Worm (Caenorhabditis elegans): ENCODE data around the gene pals-33.

pals-33 gene

DNA sequence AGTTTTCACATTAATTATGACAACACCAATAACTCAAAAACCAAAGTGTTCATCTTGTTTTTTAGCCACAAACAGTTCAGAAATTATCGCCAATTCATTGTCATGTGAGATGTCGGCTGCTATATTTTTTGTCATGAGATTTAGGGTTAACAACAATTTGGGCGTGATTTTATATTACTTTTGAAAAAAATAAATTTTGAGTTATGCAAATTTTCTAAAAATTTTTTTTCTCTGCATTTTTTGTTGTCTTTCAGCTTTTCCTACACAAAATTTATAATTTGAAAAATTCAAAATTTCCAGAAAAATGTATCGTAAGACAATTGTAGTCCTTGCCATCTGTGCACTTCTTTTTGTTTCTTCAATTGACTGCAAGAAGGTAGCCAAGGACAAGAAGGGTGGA lies 40.1 kb upstream of the pals-33 start, which contains the start of gene F59B1.2:
F59B1.2 (plus strand) TSS at position 301 of the 400 bp plus-strand sequence.
- TF ChIP-seq dpl-1 (GFP tag; optimal IDR thresholded peaks at IDR 0.05) (no peak), snpc-4 (tag; optimal IDR thresholded peaks at IDR 0.05) (no peak), grh-1 (GFP tag; IDR thresholded peaks at IDR 0.05) (no peak), nhr-47 (tag; optimal IDR thresholded peaks at IDR 0.05) (no peak), nhr-76 (tag; optimal IDR thresholded peaks at IDR 0.05) (no peak), sup-37 (GFP tag; optimal IDR thresholded peaks at IDR 0.05) (no peak), snu-23 (GFP tag; optimal IDR thresholded peaks at IDR 0.05) (no peak), C34B4.2 (tag; optimal IDR thresholded peaks at IDR 0.05) (no peak), C04F5.9 (tag; optimal IDR thresholded peaks at IDR 0.05) (no peak), xbp-1 (tag; optimal IDR thresholded peaks at IDR 0.05) (no peak), nhr-20 (tag; optimal IDR thresholded peaks at IDR 0.05) (no peak), vab-15 (tag; optimal IDR thresholded peaks at IDR 0.05) (no peak)

DNA sequence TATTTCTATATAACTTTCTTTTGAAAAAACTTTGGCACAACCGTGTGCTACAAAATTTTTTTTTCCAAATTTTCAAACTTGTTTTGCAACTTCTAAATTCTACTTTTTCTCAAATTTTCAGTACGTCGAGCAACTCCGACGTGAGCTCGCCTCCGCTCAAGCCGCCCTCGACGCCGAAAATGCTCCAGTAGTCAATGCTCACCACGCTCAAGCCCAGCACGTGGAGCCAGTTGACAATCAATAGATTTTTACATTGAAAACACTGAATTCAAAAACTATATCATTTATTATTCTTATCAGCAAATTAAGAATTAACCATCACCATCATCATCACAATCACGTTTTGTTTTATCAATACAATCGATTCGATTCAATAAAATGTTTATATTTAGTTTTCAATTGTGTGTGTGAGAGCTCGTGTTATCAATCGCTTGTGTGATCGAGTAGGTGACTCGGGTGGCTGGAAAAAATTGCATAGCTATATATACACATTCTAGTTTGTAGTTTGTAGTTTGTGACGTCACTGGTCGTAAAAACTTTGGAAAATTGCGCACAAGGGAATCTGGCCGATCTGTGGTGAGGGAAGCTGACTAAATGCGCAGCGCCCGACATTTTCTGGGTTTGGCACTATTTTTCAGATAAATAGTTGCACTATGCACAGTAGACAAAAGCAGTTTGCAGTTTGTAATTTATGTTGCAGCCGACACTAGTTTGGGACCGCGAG lies 38.7 kb upstream of the pals-33 start:
- TF ChIP-seq efl-1 (optimal IDR thresholded peaks at IDR 0.05) (no peak), efl-1 (GFP tag; optimal IDR thresholded peaks at IDR 0.05 in 1 of 2) (peak in 1 of 2 experiments; percentile 93), nhr-71 (tag; optimal IDR thresholded peaks at IDR 0.05) (peak; percentile 54), dsc-1 (tag; optimal IDR thresholded peaks at IDR 0.05) (no peak), ama-1 (optimal IDR thresholded peaks at IDR 0.05) (no peak), lin-15B (tag; optimal IDR thresholded peaks at IDR 0.05) (no peak), unc-98 (GFP tag; IDR thresholded peaks at IDR 0.05) (no peak), nhr-90 (tag; optimal IDR thresholded peaks at IDR 0.05; ENCODE audit: poor library complexity) (peak; percentile 15), nhr-20 (tag; optimal IDR thresholded peaks at IDR 0.05) (peak; percentile 33), elt-2 (tag; optimal IDR thresholded peaks at IDR 0.05) (peak; percentile 92), C04F5.9 (tag; optimal IDR thresholded peaks at IDR 0.05) (no peak), snu-23 (GFP tag; optimal IDR thresholded peaks at IDR 0.05) (no peak), mdl-1 (tag; optimal IDR thresholded peaks at IDR 0.05) (peak in 1 of 2 experiments; percentile 13), rnt-1 (tag; optimal IDR thresholded peaks at IDR 0.05) (no peak), nhr-77 (tag; optimal IDR thresholded peaks at IDR 0.05) (no peak), unc-30 (tag; optimal IDR thresholded peaks at IDR 0.05) (no peak), zip-4 (GFP tag; optimal IDR thresholded peaks at IDR 0.05) (no peak), unc-86 (tag; optimal IDR thresholded peaks at IDR 0.05) (no peak), ceh-82 (tag; optimal IDR thresholded peaks at IDR 0.05) (no peak), lin-35 (GFP tag; optimal IDR thresholded peaks at IDR 0.05) (peak in 1 of 2 experiments; percentile 53), dpl-1 (GFP tag; optimal IDR thresholded peaks at IDR 0.05) (no peak), ztf-11 (tag; optimal IDR thresholded peaks at IDR 0.05) (no peak), ceh-63 (GFP tag; optimal IDR thresholded peaks at IDR 0.05) (no peak)

DNA sequence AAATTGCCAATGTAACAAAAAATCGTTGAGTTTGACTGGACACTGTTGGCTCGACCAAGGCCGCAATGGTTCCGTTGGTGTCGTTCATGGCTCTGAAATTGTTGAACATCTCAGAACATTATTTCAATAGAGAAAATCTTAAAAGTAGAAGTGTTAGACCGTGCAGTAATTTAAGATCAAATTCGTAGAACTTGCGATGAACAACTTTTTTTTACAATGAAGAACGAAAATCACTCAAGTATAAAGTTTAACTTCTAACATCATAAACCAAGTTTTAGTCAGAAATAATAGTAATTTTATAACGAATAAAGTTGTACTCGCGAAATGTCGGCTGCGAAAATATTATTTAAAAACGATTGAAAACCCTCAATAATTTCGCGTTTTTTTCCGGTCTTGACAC lies 36.1 kb upstream of the pals-33 start, which contains the start of gene srx-41:
srx-41 (minus strand) TSS at position 101 of the 400 bp plus-strand sequence.
- TF ChIP-seq lin-15B (tag; optimal IDR thresholded peaks at IDR 0.05) (no peak), rnt-1 (tag; optimal IDR thresholded peaks at IDR 0.05) (no peak), fkh-10 (GFP tag; optimal IDR thresholded peaks at IDR 0.05) (no peak), lin-35 (GFP tag; optimal IDR thresholded peaks at IDR 0.05) (no peak)

DNA sequence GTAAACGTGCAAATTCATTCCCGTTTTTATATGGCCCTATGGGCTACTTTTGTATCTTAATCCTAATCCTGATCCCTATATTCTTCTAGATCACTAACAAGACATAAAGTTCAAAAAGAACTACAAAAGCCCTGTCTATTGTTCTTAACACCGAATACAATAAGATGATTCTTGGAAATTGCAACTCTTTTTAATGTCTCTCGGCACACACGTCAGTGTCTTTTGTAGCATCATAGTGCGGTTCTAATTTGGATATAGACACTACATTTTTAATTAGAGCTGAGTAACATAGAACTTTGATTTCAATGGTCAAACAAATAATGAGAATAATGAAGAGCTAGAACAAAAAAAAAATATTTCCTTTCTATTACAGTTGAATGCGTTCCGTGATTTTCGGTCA lies 33.3 kb upstream of the pals-33 start:
- TF ChIP-seq nhr-71 (tag; optimal IDR thresholded peaks at IDR 0.05) (peak; percentile 1), snpc-4 (tag; optimal IDR thresholded peaks at IDR 0.05) (no peak), nhr-19 (GFP tag; conservative IDR thresholded peaks at IDR 0.05) (no peak), sox-4 (tag; optimal IDR thresholded peaks at IDR 0.05) (peak; percentile 37), fkh-8 (tag; optimal IDR thresholded peaks at IDR 0.05) (peak; percentile 55), efl-3 (GFP tag; optimal IDR thresholded peaks at IDR 0.05) (no peak), dsc-1 (tag; optimal IDR thresholded peaks at IDR 0.05) (peak; percentile 91), pax-3 (tag; optimal IDR thresholded peaks at IDR 0.05) (peak; percentile 44)

Data from whole organism, L1 larva.